Worm (Caenorhabditis elegans) whole organism, young adult: Measurements from ENCODE around the gene fbxb-31.

Experiments used
- F10E7.11 ChIP-seq: sonication (generic microtip); optimal IDR thresholded peaks from 2 replicates; lab custom pipeline; 2017; ENCODE audit warnings: mild to moderate bottlenecking, missing genetic modification characterization, moderate library complexity, missing compliant biosample characterization
- F33H1.4 ChIP-seq: fragments of 200-800 bp; sonication (Bioruptor generic); IDR thresholded peaks from 2 replicates; pipeline ENCODE4 v1.3.6; 2022; ENCODE audit warnings: missing genetic modification reagents, missing genetic modification characterization, missing compliant biosample characterization
- F49E8.2 ChIP-seq: sonication (generic microtip); optimal IDR thresholded peaks from 3 replicates; lab custom pipeline; 2017; ENCODE audit warnings: missing genetic modification characterization, mild to moderate bottlenecking, missing compliant biosample characterization, antibody characterized with exemption, moderate library complexity; ENCODE audit not compliant: insufficient read depth
- F55B11.4 ChIP-seq: sonication (generic microtip); optimal IDR thresholded peaks from 2 replicates; lab custom pipeline; 2016; ENCODE audit warnings: missing compliant biosample characterization, missing genetic modification characterization, borderline replicate concordance; ENCODE audit not compliant: insufficient read depth
- Y53G8AR.9 ChIP-seq: fragments of 200-800 bp; sonication (Bioruptor generic); conservative IDR thresholded peaks from 2 replicates; pipeline ENCODE4 v1.3.6; 2022; ENCODE audit warnings: missing genetic modification reagents, missing genetic modification characterization, missing compliant biosample characterization
- Y56A3A.18 ChIP-seq: fragments of 200-800 bp; sonication (Bioruptor generic); IDR thresholded peaks from 2 replicates; pipeline ENCODE4 v1.3.6; 2022; ENCODE audit warnings: missing genetic modification reagents, missing genetic modification characterization, missing compliant biosample characterization
- Y67H2A.10 ChIP-seq: fragments of 200-800 bp; sonication (Bioruptor generic); conservative IDR thresholded peaks from 2 replicates; pipeline ENCODE4 v1.3.6; 2022; ENCODE audit warnings: missing genetic modification reagents, missing genetic modification characterization, missing compliant biosample characterization
- Y95B8A.8 ChIP-seq: fragments of 200-800 bp; sonication (Bioruptor generic); IDR thresholded peaks from 2 replicates; pipeline ENCODE4 v1.3.6; 2022; ENCODE audit warnings: missing genetic modification reagents, missing genetic modification characterization, missing compliant biosample characterization
- aptf-3 ChIP-seq: fragments of 200-800 bp; sonication (Bioruptor generic); IDR thresholded peaks from 2 replicates; pipeline ENCODE4 v1.3.6; 2022; ENCODE audit warnings: missing genetic modification characterization, missing compliant biosample characterization
- atf-7 ChIP-seq: sonication (generic microtip); optimal IDR thresholded peaks from 2 replicates; lab custom pipeline; 2017; ENCODE audit warnings: mild to moderate bottlenecking, missing genetic modification characterization, missing compliant biosample characterization
- athp-1 ChIP-seq: sonication (generic microtip); optimal IDR thresholded peaks from 2 replicates; lab custom pipeline; 2017; ENCODE audit warnings: mild to moderate bottlenecking, missing genetic modification characterization, missing compliant biosample characterization
- ccch-3 ChIP-seq: fragments of 200-800 bp; sonication (Bioruptor generic); optimal IDR thresholded peaks from 2 replicates; lab custom pipeline; 2018; ENCODE audit warnings: mild to moderate bottlenecking, missing genetic modification characterization, missing compliant biosample characterization
- cebp-1 ChIP-seq, 2 experiments: fragments of 200-800 bp in 1 of 2; sonication (Bioruptor generic) in 1 of 2; sonication (generic microtip) in 1 of 2; IDR thresholded peaks in 1 of 2; optimal IDR thresholded peaks in 1 of 2; 2 replicates each; pipeline versions ENCODE4 v1.3.6 to Lab custom; 2017 to 2022; ENCODE audit warnings: missing compliant biosample characterization in 2 of 2, missing genetic modification characterization in 2 of 2, mild to moderate bottlenecking in 1 of 2, missing genetic modification reagents in 1 of 2, moderate library complexity in 1 of 2
- cebp-2 ChIP-seq: fragments of 200-800 bp; sonication (Bioruptor generic); IDR thresholded peaks from 2 replicates; pipeline ENCODE4 v1.3.6; 2022; ENCODE audit warnings: missing genetic modification characterization, missing compliant biosample characterization
- die-1 ChIP-seq: sonication (generic microtip); optimal IDR thresholded peaks from 2 replicates; lab custom pipeline; 2016; ENCODE audit warnings: missing genotype, mild to moderate bottlenecking, missing genetic modification characterization, missing compliant biosample characterization
- dox-1 ChIP-seq: fragments of 200-800 bp; sonication (Bioruptor generic); IDR thresholded peaks from 2 replicates; pipeline ENCODE4 v1.3.6; 2022; ENCODE audit warnings: missing genetic modification reagents, missing genetic modification characterization, missing compliant biosample characterization
- egl-44 ChIP-seq: fragments of 200-800 bp; sonication (Bioruptor generic); IDR thresholded peaks from 2 replicates; pipeline ENCODE4 v1.3.6; 2022; ENCODE audit warnings: missing genetic modification reagents, missing genetic modification characterization, missing compliant biosample characterization
- egrh-3 ChIP-seq: fragments of 200-800 bp; sonication (Bioruptor generic); IDR thresholded peaks from 2 replicates; pipeline ENCODE4 v1.3.6; 2022; ENCODE audit warnings: missing genetic modification reagents, missing genetic modification characterization, missing compliant biosample characterization
- hsf-1 ChIP-seq: fragments of 200-800 bp; sonication (Bioruptor generic); IDR thresholded peaks from 2 replicates; pipeline ENCODE4 v1.3.6; 2022; ENCODE audit warnings: missing genetic modification reagents, missing genetic modification characterization, missing compliant biosample characterization
- let-607 ChIP-seq, 2 experiments: fragments of 200-800 bp in 1 of 2; sonication (Bioruptor generic) in 1 of 2; sonication (generic microtip) in 1 of 2; optimal IDR thresholded peaks; 2 replicates each; lab custom pipeline; 2016 to 2018; ENCODE audit warnings: mild to moderate bottlenecking in 2 of 2, missing compliant biosample characterization in 2 of 2, missing genetic modification characterization in 2 of 2, moderate library complexity in 2 of 2, missing genotype in 1 of 2
- lin-54 ChIP-seq: fragments of 200-800 bp; sonication (Bioruptor generic); optimal IDR thresholded peaks from 2 replicates; lab custom pipeline; 2018; ENCODE audit warnings: mild to moderate bottlenecking, missing genetic modification characterization, missing compliant biosample characterization
- lsl-1 ChIP-seq: fragments of 200-800 bp; sonication (Bioruptor generic); optimal IDR thresholded peaks from 2 replicates; lab custom pipeline; 2018; ENCODE audit warnings: mild to moderate bottlenecking, missing genetic modification characterization, moderate library complexity, missing compliant biosample characterization
- madf-6 ChIP-seq: fragments of 200-800 bp; sonication (Bioruptor generic); IDR thresholded peaks from 2 replicates; pipeline ENCODE4 v1.3.6; 2022; ENCODE audit warnings: missing genetic modification reagents, missing genetic modification characterization, missing compliant biosample characterization
- nhr-120 ChIP-seq: fragments of 200-800 bp; sonication (Bioruptor generic); IDR thresholded peaks from 2 replicates; pipeline ENCODE4 v1.3.6; 2022; ENCODE audit warnings: missing genetic modification characterization, missing compliant biosample characterization
- nhr-179 ChIP-seq: sonication (generic microtip); optimal IDR thresholded peaks from 2 replicates; lab custom pipeline; 2016; ENCODE audit warnings: mild to moderate bottlenecking, missing genetic modification characterization, missing compliant biosample characterization
- nhr-80 ChIP-seq: sonication (generic microtip); optimal IDR thresholded peaks from 2 replicates; lab custom pipeline; 2016; ENCODE audit warnings: missing genetic modification characterization, missing compliant biosample characterization
- rcor-1 ChIP-seq: fragments of 200-800 bp; sonication (Bioruptor generic); IDR thresholded peaks from 2 replicates; pipeline ENCODE4 v1.3.6; 2022; ENCODE audit warnings: missing genetic modification reagents, missing genetic modification characterization, missing compliant biosample characterization
- sdz-38 ChIP-seq: sonication (generic microtip); optimal IDR thresholded peaks from 2 replicates; lab custom pipeline; 2016; ENCODE audit warnings: missing genotype, missing genetic modification characterization, missing compliant biosample characterization
- sea-2 ChIP-seq: fragments of 200-800 bp; sonication (Bioruptor generic); IDR thresholded peaks from 2 replicates; pipeline ENCODE4 v1.3.6; 2022; ENCODE audit warnings: missing genetic modification characterization, missing compliant biosample characterization
- snpc-1.3 ChIP-seq: sonication (generic microtip); optimal IDR thresholded peaks from 2 replicates; lab custom pipeline; 2017; ENCODE audit warnings: missing genetic modification characterization, mild to moderate bottlenecking, missing compliant biosample characterization, antibody characterized with exemption, moderate library complexity, missing genotype, missing genetic modification reagents; ENCODE audit not compliant: insufficient read depth
- tlf-1 ChIP-seq: fragments of 200-800 bp; sonication (Bioruptor generic); optimal IDR thresholded peaks from 2 replicates; lab custom pipeline; 2018; ENCODE audit warnings: mild to moderate bottlenecking, missing genetic modification characterization, missing compliant biosample characterization
- unc-62 ChIP-seq: fragments of 150-350 bp; optimal IDR thresholded peaks from 2 replicates; lab custom pipeline; 2014; ENCODE audit warnings: missing biosample characterization, missing genetic modification reagents, missing genetic modification characterization
- xnd-1 ChIP-seq: sonication (generic microtip); optimal IDR thresholded peaks from 2 replicates; lab custom pipeline; 2016; ENCODE audit warnings: missing genotype, missing genetic modification reagents, missing genetic modification characterization, missing compliant biosample characterization
- ztf-18 ChIP-seq: sonication (generic microtip); optimal IDR thresholded peaks from 2 replicates; lab custom pipeline; 2016; ENCODE audit warnings: missing genotype, mild to moderate bottlenecking, missing genetic modification characterization, missing compliant biosample characterization
- ztf-28 ChIP-seq: fragments of 200-800 bp; sonication (Bioruptor generic); IDR thresholded peaks from 2 replicates; pipeline ENCODE4 v1.3.6; 2022; ENCODE audit warnings: missing genetic modification reagents, missing genetic modification characterization, missing compliant biosample characterization

fbxb-31 gene

ce11 chrII:3634765-3635164, 4.4 kb downstream of the fbxb-31 start (continued):
- TF ChIP-seq ztf-28 (GFP tag; lab: Robert Waterston, UW) (no peak), Y53G8AR.9 (no peak), nhr-120 (GFP tag; lab: Robert Waterston, UW) (no peak), cebp-1 (GFP tag; IDR thresholded peaks at IDR 0.05; lab: Robert Waterston, UW) (no peak), cebp-1 (tag; optimal IDR thresholded peaks at IDR 0.05; lab: Kevin White, UChicago) (no peak), madf-6 (GFP tag; lab: Robert Waterston, UW) (no peak)

ce11 chrII:3630810-3631209, 8.3 kb downstream of the fbxb-31 start, which contains the start of gene M151.2:
TSS of gene M151.2 (plus strand) at chrII:3631110.
- no peak for TF ChIP-seq athp-1 (tag; lab: Kevin White, UChicago)
- TF ChIP-seq Y95B8A.8, result no peak
- TF ChIP-seq aptf-3 (GFP tag; lab: Robert Waterston, UW), result no peak
- TF ChIP-seq lin-54 (GFP tag; lab: Kevin White, UChicago), result no peak
- no peak for TF ChIP-seq ztf-18 (tag; lab: Kevin White, UChicago)
- no peak for TF ChIP-seq egrh-3 (GFP tag; lab: Robert Waterston, UW)
- TF ChIP-seq sdz-38 (tag; lab: Kevin White, UChicago), result no peak
- TF ChIP-seq snpc-1.3, result no peak
- TF ChIP-seq F10E7.11 (tag; lab: Kevin White, UChicago), result no peak
- TF ChIP-seq xnd-1 (tag; lab: Kevin White, UChicago), result no peak

ce11 chrII:3626872-3627271, 12.3 kb downstream of the fbxb-31 start, which contains the start of gene M151.3:
TSS of gene M151.3 (plus strand) at chrII:3627172.
- TF ChIP-seq dox-1 (GFP tag; lab: Robert Waterston, UW) (no peak), F33H1.4 (GFP tag; lab: Robert Waterston, UW) (no peak), cebp-2 (GFP tag; lab: Robert Waterston, UW) (no peak), Y56A3A.18 (no peak), xnd-1 (tag; lab: Kevin White, UChicago) (no peak), sea-2 (GFP tag; lab: Robert Waterston, UW) (no peak), let-607 (tag; optimal IDR thresholded peaks at IDR 0.05; lab: Kevin White, UChicago) (no peak)

ce11 chrII:3622014-3622413, 17.1 kb downstream of the fbxb-31 start, which contains the start of gene M151.7:
TSS of gene M151.7 (plus strand) at chrII:3622314.
- no peak for TF ChIP-seq F49E8.2 (tag; lab: Kevin White, UChicago)
- no peak for TF ChIP-seq nhr-179 (tag; lab: Kevin White, UChicago)
- no peak for TF ChIP-seq hsf-1 (GFP tag; lab: Robert Waterston, UW)
- no peak for TF ChIP-seq nhr-80 (tag; lab: Kevin White, UChicago)
- TF ChIP-seq tlf-1, result no peak
- no peak for TF ChIP-seq atf-7 (tag; lab: Kevin White, UChicago)
- no peak for TF ChIP-seq lsl-1
- no peak for TF ChIP-seq unc-62 (GFP tag; lab: Kevin White, UChicago)
- TF ChIP-seq egl-44 (GFP tag; lab: Robert Waterston, UW), result no peak
- no peak for TF ChIP-seq Y67H2A.10 (GFP tag; lab: Robert Waterston, UW)
- no peak for TF ChIP-seq athp-1 (tag; lab: Kevin White, UChicago)
- no peak for TF ChIP-seq ccch-3 (GFP tag; lab: Kevin White, UChicago)
- no peak for TF ChIP-seq die-1 (tag; lab: Kevin White, UChicago)
- no peak for TF ChIP-seq F55B11.4 (tag; lab: Kevin White, UChicago)
- no peak for TF ChIP-seq rcor-1
- no peak for TF ChIP-seq egrh-3 (GFP tag; lab: Robert Waterston, UW)
- no peak for TF ChIP-seq ztf-18 (tag; lab: Kevin White, UChicago)
